Worm (Caenorhabditis elegans) whole organism, L1 larva: ENCODE results near the gene clec-79.
A peak's percentile ranks its signal among the peaks of the same experiment; 100 is the strongest.

Experiments used
- C04F5.9 ChIP-seq: sonication (generic microtip); optimal IDR thresholded peaks from 2 replicates; lab custom pipeline; 2016; ENCODE audit warnings: missing genetic modification characterization, missing compliant biosample characterization
- C16A3.4 ChIP-seq: fragments of 150-350 bp; optimal IDR thresholded peaks from 2 replicates; lab custom pipeline; 2014; ENCODE audit warnings: missing biosample characterization, missing genetic modification characterization
- blmp-1 ChIP-seq: fragments of 150-350 bp; optimal IDR thresholded peaks from 2 replicates; lab custom pipeline; 2014; ENCODE audit warnings: missing biosample characterization, missing genetic modification characterization
- ceh-88 ChIP-seq: fragments of 200-800 bp; sonication (Bioruptor generic); IDR thresholded peaks from 2 replicates; pipeline ENCODE4 v1.3.6; 2022; ENCODE audit warnings: missing genetic modification characterization, missing compliant biosample characterization
- ceh-90 ChIP-seq: sonication (generic microtip); optimal IDR thresholded peaks from 2 replicates; lab custom pipeline; 2016; ENCODE audit warnings: missing genetic modification characterization, missing compliant biosample characterization
- dsc-1 ChIP-seq: sonication (generic microtip); optimal IDR thresholded peaks from 2 replicates; lab custom pipeline; 2016; ENCODE audit warnings: mild to moderate bottlenecking, missing genetic modification characterization, missing compliant biosample characterization
- efl-1 ChIP-seq, 4 experiments: fragments of 150-350 bp; optimal IDR thresholded peaks in 3 of 4; peaks in 1 of 4; 1 replicate in 1 of 4; 2 replicates in 3 of 4; lab custom pipeline; 2014; ENCODE audit warnings: missing biosample characterization in 2 of 4, missing genetic modification characterization in 2 of 4, missing genetic modification reagents in 2 of 4
- egl-13 ChIP-seq: sonication (generic microtip); optimal IDR thresholded peaks from 2 replicates; lab custom pipeline; 2016; ENCODE audit warnings: missing genotype, missing genetic modification reagents, missing genetic modification characterization, missing compliant biosample characterization
- elt-2 ChIP-seq: sonication (generic microtip); optimal IDR thresholded peaks from 2 replicates; lab custom pipeline; 2016; ENCODE audit warnings: missing genetic modification characterization, mild to moderate bottlenecking, inconsistent platforms, missing compliant biosample characterization, missing genetic modification reagents
- elt-3 ChIP-seq, 6 experiments: fragments of 150-350 bp in 1 of 6; sonication (generic microtip); optimal IDR thresholded peaks; 2 replicates each; lab custom pipeline; 2017 to 2018; ENCODE audit warnings: missing biosample characterization in 6 of 6, missing genetic modification characterization in 6 of 6, inconsistent platforms in 1 of 6
- ets-5 ChIP-seq: fragments of 200-800 bp; sonication (Bioruptor generic); IDR thresholded peaks from 2 replicates; pipeline ENCODE4 v1.3.6; 2022; ENCODE audit warnings: missing genetic modification characterization, missing compliant biosample characterization
- fkh-10 ChIP-seq: sonication (generic microtip); optimal IDR thresholded peaks from 2 replicates; lab custom pipeline; 2017; ENCODE audit warnings: missing biosample characterization, missing genetic modification reagents, missing genetic modification characterization
- fkh-8 ChIP-seq: sonication (generic microtip); optimal IDR thresholded peaks from 2 replicates; lab custom pipeline; 2016; ENCODE audit warnings: mild to moderate bottlenecking, missing genetic modification characterization, missing compliant biosample characterization
- grh-1 ChIP-seq: fragments of 200-800 bp; sonication (Bioruptor generic); IDR thresholded peaks from 2 replicates; pipeline ENCODE4 v1.3.6; 2022; ENCODE audit warnings: missing genetic modification reagents, missing genetic modification characterization, missing compliant biosample characterization
- irx-1 ChIP-seq: sonication (generic microtip); optimal IDR thresholded peaks from 2 replicates; lab custom pipeline; 2016; ENCODE audit warnings: missing genetic modification characterization, missing compliant biosample characterization
- isw-1 ChIP-seq: fragments of 200-800 bp; sonication (Bioruptor generic); IDR thresholded peaks from 2 replicates; pipeline ENCODE4 v1.3.6; 2022; ENCODE audit warnings: missing genetic modification characterization, missing compliant biosample characterization
- lin-13 ChIP-seq: fragments of 150-350 bp; optimal IDR thresholded peaks from 2 replicates; lab custom pipeline; 2014; ENCODE audit warnings: missing biosample characterization, missing genetic modification reagents, missing genetic modification characterization
- lin-14 ChIP-seq: fragments of 200-800 bp; sonication (Bioruptor generic); optimal IDR thresholded peaks from 2 replicates; lab custom pipeline; 2018; ENCODE audit warnings: mild to moderate bottlenecking, missing genetic modification characterization, moderate library complexity, missing compliant biosample characterization
- lin-35 ChIP-seq, 2 experiments: fragments of 150-350 bp; optimal IDR thresholded peaks; 2 replicates each; lab custom pipeline; 2014; ENCODE audit warnings: missing biosample characterization in 2 of 2, missing genetic modification characterization in 2 of 2, missing genetic modification reagents in 2 of 2
- lin-39 ChIP-seq: fragments of 150-350 bp; optimal IDR thresholded peaks from 2 replicates; lab custom pipeline; 2014; ENCODE audit warnings: missing biosample characterization, missing genetic modification reagents, missing genetic modification characterization
- lir-3 ChIP-seq: sonication (generic microtip); optimal IDR thresholded peaks from 2 replicates; lab custom pipeline; 2016; ENCODE audit warnings: mild to moderate bottlenecking, missing genetic modification characterization, moderate library complexity, missing compliant biosample characterization; ENCODE audit not compliant: poor library complexity
- lsy-2 ChIP-seq, 2 experiments: fragments of 150-350 bp; optimal IDR thresholded peaks; 2 replicates each; lab custom pipeline; 2014; ENCODE audit warnings: missing biosample characterization in 2 of 2, missing genetic modification characterization in 2 of 2
- mdl-1 ChIP-seq, 2 experiments: fragments of 150-350 bp; optimal IDR thresholded peaks; 2 replicates each; lab custom pipeline; 2014 to 2017; ENCODE audit warnings: missing biosample characterization in 2 of 2, missing genetic modification characterization in 2 of 2, inconsistent platforms in 1 of 2
- nhr-11 ChIP-seq: fragments of 150-350 bp; optimal IDR thresholded peaks from 2 replicates; lab custom pipeline; 2014; ENCODE audit warnings: missing biosample characterization, missing genetic modification characterization
- nhr-19 ChIP-seq: fragments of 200-800 bp; sonication (Bioruptor generic); conservative IDR thresholded peaks from 2 replicates; pipeline ENCODE4 v1.3.6; 2022; ENCODE audit warnings: missing genetic modification characterization, missing compliant biosample characterization
- nhr-20 ChIP-seq: sonication (generic microtip); optimal IDR thresholded peaks from 2 replicates; lab custom pipeline; 2016; ENCODE audit warnings: mild to moderate bottlenecking, missing genetic modification characterization, missing compliant biosample characterization
- nhr-71 ChIP-seq: sonication (generic microtip); optimal IDR thresholded peaks from 2 replicates; lab custom pipeline; 2016; ENCODE audit warnings: mild to moderate bottlenecking, missing genetic modification characterization, moderate library complexity, missing compliant biosample characterization
- nhr-76 ChIP-seq: sonication (generic microtip); optimal IDR thresholded peaks from 2 replicates; lab custom pipeline; 2017; ENCODE audit warnings: missing biosample characterization, missing genetic modification characterization
- nhr-77 ChIP-seq: fragments of 150-350 bp; optimal IDR thresholded peaks from 2 replicates; lab custom pipeline; 2014; ENCODE audit warnings: missing biosample characterization, missing genetic modification characterization
- nhr-85 ChIP-seq: sonication (generic microtip); peaks from one replicate; lab custom pipeline; 2016; ENCODE audit warnings: missing genetic modification characterization, inconsistent platforms, missing compliant biosample characterization
- nhr-90 ChIP-seq: sonication (generic microtip); optimal IDR thresholded peaks from 2 replicates; lab custom pipeline; 2016; ENCODE audit warnings: mild to moderate bottlenecking, missing genetic modification characterization, missing compliant biosample characterization; ENCODE audit not compliant: poor library complexity
- pag-3 ChIP-seq: sonication (generic microtip); optimal IDR thresholded peaks from 2 replicates; lab custom pipeline; 2017; ENCODE audit warnings: missing genetic modification characterization, mild to moderate bottlenecking, missing compliant biosample characterization, antibody characterized with exemption, borderline replicate concordance; ENCODE audit not compliant: insufficient read depth
- pax-3 ChIP-seq: fragments of 200-800 bp; sonication (Bioruptor generic); optimal IDR thresholded peaks from 2 replicates; lab custom pipeline; 2018; ENCODE audit warnings: mild to moderate bottlenecking, missing genetic modification characterization, moderate library complexity, missing compliant biosample characterization
- rnt-1 ChIP-seq: sonication (generic microtip); optimal IDR thresholded peaks from 2 replicates; lab custom pipeline; 2016; ENCODE audit warnings: mild to moderate bottlenecking, missing genetic modification characterization, moderate library complexity, missing compliant biosample characterization
- snu-23 ChIP-seq: sonication (generic microtip); optimal IDR thresholded peaks from 2 replicates; lab custom pipeline; 2016; ENCODE audit warnings: missing genetic modification characterization, missing compliant biosample characterization
- sup-37 ChIP-seq: fragments of 200-800 bp; sonication (Bioruptor generic); optimal IDR thresholded peaks from 2 replicates; lab custom pipeline; 2018; ENCODE audit warnings: mild to moderate bottlenecking, missing genetic modification characterization, missing compliant biosample characterization
- swsn-7 ChIP-seq: sonication (generic microtip); optimal IDR thresholded peaks from 2 replicates; lab custom pipeline; 2016; ENCODE audit warnings: missing genetic modification characterization, missing compliant biosample characterization
- tbx-2 ChIP-seq: sonication (generic microtip); optimal IDR thresholded peaks from 2 replicates; lab custom pipeline; 2016; ENCODE audit warnings: missing genetic modification characterization, missing compliant biosample characterization
- tlp-1 ChIP-seq: fragments of 150-350 bp; optimal IDR thresholded peaks from 2 replicates; lab custom pipeline; 2014; ENCODE audit warnings: missing biosample characterization, missing genetic modification characterization
- unc-86 ChIP-seq: sonication (generic microtip); optimal IDR thresholded peaks from 2 replicates; lab custom pipeline; 2016; ENCODE audit warnings: missing genetic modification characterization, missing compliant biosample characterization
- vab-15 ChIP-seq: sonication (generic microtip); optimal IDR thresholded peaks from 2 replicates; lab custom pipeline; 2017; ENCODE audit warnings: missing genotype, mild to moderate bottlenecking, missing genetic modification characterization, missing compliant biosample characterization
- xbp-1 ChIP-seq: sonication (generic microtip); optimal IDR thresholded peaks from 2 replicates; lab custom pipeline; 2016; ENCODE audit warnings: missing genetic modification characterization, missing compliant biosample characterization
- zip-4 ChIP-seq: fragments of 200-800 bp; sonication (Bioruptor generic); optimal IDR thresholded peaks from 2 replicates; lab custom pipeline; 2018; ENCODE audit warnings: mild to moderate bottlenecking, missing genetic modification characterization, moderate library complexity, missing compliant biosample characterization
- ztf-4 ChIP-seq: fragments of 150-350 bp; optimal IDR thresholded peaks from 2 replicates; lab custom pipeline; 2014; ENCODE audit warnings: missing biosample characterization, missing genetic modification characterization

Gene clec-79

DNA sequence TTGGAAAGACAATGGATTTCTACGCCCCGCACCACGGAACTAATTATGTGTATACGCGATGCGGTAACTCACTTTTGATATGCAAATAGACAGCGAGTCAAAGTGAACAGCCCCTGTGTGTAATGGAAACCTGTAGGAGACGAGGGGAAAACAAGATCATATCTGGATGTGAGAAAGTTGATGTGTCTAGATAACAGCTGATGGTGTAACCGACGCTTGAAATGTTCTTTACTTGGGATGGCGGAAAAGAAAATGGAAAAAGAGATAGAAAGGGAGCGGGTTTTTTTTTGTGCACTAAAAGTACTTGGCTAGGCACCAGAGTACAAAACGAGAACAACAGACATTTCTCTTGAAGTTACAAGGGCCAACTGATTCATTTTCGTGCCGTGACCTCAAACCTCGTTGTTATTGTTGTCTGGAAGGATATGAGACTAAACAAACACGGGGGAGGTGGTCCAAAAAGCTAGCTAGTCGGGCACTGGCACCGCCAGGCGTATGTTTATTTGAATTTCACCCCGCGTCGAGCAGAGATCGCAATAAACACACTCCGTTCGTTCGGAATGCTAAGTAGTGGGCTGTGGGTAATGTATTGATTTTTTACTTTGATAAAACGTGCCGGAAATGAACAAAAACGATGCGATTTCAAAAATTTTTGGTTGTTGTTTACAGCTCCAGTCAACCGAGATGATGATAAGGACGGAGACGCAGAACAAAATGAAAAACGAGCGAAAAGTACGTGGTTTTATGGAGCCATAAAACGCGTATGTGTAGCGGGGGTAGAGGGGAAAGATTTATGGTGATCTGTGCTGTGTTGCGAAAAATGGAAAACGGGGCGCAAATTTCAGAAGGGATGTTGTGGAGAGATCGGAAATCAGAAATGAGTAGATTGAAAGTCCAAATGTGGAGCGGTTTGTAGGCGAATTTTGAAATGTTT lies 49.0 kb downstream of the clec-79 start:
- peak; percentile 54 for TF ChIP-seq elt-2 (tag; lab: Kevin White, UChicago)
- TF ChIP-seq snu-23 (GFP tag; lab: Kevin White, UChicago): peak; percentile 23
- no peak for TF ChIP-seq unc-86 (tag; lab: Kevin White, UChicago)
- TF ChIP-seq rnt-1 (tag; lab: Kevin White, UChicago): peak; percentile 33
- peak; percentile 5 to 25 for TF ChIP-seq lin-35 (GFP tag; optimal IDR thresholded peaks at IDR 0.05; lab: Kevin White, UChicago)
- TF ChIP-seq lsy-2 (tag; optimal IDR thresholded peaks at IDR 0.05; lab: Kevin White, UChicago): peak in 1 of 2 experiments; percentile 26
- peak; percentile 31 for TF ChIP-seq nhr-71 (tag; lab: Kevin White, UChicago)
- TF ChIP-seq tbx-2: no peak
- TF ChIP-seq nhr-85 (tag; lab: Kevin White, UChicago): peak; percentile 64
- no peak for TF ChIP-seq pax-3
- TF ChIP-seq mdl-1 (tag; optimal IDR thresholded peaks at IDR 0.05; lab: Kevin White, UChicago): peak in 1 of 2 experiments; percentile 10
- no peak for TF ChIP-seq pag-3 (tag; lab: Kevin White, UChicago)
- peak; percentile 52 for TF ChIP-seq blmp-1 (tag; lab: Kevin White, UChicago)
- peak; percentile 48 for TF ChIP-seq lin-14
- peak in 3 of 6 experiments; percentile 9 to 34 (median 15) for TF ChIP-seq elt-3 (tag; optimal IDR thresholded peaks at IDR 0.05; lab: Kevin White, UChicago)
- no peak for TF ChIP-seq C16A3.4

DNA sequence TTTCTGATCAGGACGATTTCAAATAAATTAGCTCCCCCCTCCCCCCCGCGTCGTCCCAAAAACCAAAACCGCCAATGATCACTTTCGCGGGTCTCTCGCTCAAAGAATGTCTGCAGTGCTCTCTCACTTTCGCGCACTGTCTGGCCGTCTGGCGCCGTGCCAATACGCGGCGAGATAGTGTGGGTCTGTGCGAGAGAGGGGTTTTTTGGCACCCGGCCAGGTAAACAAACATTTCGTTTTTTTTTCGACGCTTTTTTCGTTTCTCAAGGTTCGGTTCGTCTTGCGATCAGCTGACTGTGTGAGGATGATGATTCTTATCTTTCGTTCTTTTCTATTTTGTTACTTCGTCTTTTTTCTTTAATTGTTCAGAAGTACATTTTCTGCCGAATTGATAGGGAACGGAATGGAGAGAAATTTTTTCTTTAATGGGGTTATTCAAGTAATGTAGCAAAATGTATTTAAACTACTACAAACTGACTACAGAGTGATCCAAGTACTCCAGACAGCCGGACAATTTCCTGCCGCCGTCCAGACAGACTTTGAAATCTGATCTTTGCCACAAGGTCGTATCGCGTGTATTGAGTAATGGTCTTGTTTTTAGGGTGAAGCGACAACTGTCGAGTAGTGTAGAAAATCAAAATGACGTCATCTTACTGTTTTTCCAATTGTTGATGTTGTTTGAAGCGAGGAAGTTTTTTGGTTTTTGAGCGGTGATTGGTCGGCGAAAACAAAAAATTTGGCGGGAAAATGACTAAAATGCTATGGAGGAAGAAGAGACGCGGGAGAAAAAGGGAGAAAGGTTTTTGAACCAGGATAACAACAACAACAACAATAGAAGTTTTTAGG lies 51.2 kb downstream of the clec-79 start:
- no peak for TF ChIP-seq vab-15 (tag; lab: Kevin White, UChicago)
- TF ChIP-seq sup-37 (GFP tag; lab: Kevin White, UChicago): peak; percentile 50
- TF ChIP-seq lin-35 (GFP tag; optimal IDR thresholded peaks at IDR 0.05; lab: Kevin White, UChicago): peak; percentile 48 to 79
- 0 out of 2 replicates have a peak, but pooled peaks have one; percentile 5 for TF ChIP-seq isw-1 (GFP tag; lab: Robert Waterston, UW)
- no peak for TF ChIP-seq ceh-88 (GFP tag; lab: Robert Waterston, UW)
- peak; percentile 50 to 68 (median 55) for TF ChIP-seq elt-3 (tag; optimal IDR thresholded peaks at IDR 0.05; lab: Kevin White, UChicago)
- TF ChIP-seq zip-4: no peak
- TF ChIP-seq ceh-90: no peak
- TF ChIP-seq nhr-11 (tag; lab: Kevin White, UChicago): no peak
- peak in 1 of 2 experiments; percentile 94 for TF ChIP-seq mdl-1 (tag; optimal IDR thresholded peaks at IDR 0.05; lab: Kevin White, UChicago)
- TF ChIP-seq ztf-4 (tag; lab: Kevin White, UChicago): peak; percentile 0
- TF ChIP-seq nhr-19 (GFP tag; lab: Robert Waterston, UW): peak; percentile 76
- peak; percentile 44 for TF ChIP-seq xbp-1 (tag; lab: Kevin White, UChicago)
- peak; percentile 86 for TF ChIP-seq nhr-20 (tag; lab: Kevin White, UChicago)
- peak; percentile 67 to 72 for TF ChIP-seq efl-1 (optimal IDR thresholded peaks at IDR 0.05; lab: Kevin White, UChicago)
- TF ChIP-seq efl-1 (GFP tag; optimal IDR thresholded peaks at IDR 0.05 in 1 of 2; lab: Kevin White, UChicago): peak; percentile 31 to 94
- TF ChIP-seq tlp-1: no peak
- TF ChIP-seq lin-39 (tag; lab: Kevin White, UChicago): peak; percentile 29
- TF ChIP-seq lin-13 (GFP tag; lab: Kevin White, UChicago): peak; percentile 76
- peak; percentile 65 for TF ChIP-seq snu-23 (GFP tag; lab: Kevin White, UChicago)
- TF ChIP-seq rnt-1 (tag; lab: Kevin White, UChicago): peak; percentile 88
- peak; percentile 50 for TF ChIP-seq grh-1 (GFP tag; lab: Robert Waterston, UW)
- TF ChIP-seq C04F5.9 (tag; lab: Kevin White, UChicago): no peak
- TF ChIP-seq irx-1: peak; percentile 31
- TF ChIP-seq lin-14: peak; percentile 93
- TF ChIP-seq egl-13 (tag; lab: Kevin White, UChicago): peak; percentile 44
- TF ChIP-seq swsn-7 (tag; lab: Kevin White, UChicago): peak; percentile 67
- peak; percentile 91 for TF ChIP-seq fkh-8
- TF ChIP-seq lir-3 (tag; lab: Kevin White, UChicago): peak; percentile 30
- no peak for TF ChIP-seq ets-5 (GFP tag; lab: Robert Waterston, UW)
- peak; percentile 65 for TF ChIP-seq pax-3
- TF ChIP-seq nhr-76 (tag; lab: Kevin White, UChicago): no peak
- TF ChIP-seq blmp-1 (tag; lab: Kevin White, UChicago): peak; percentile 82
- TF ChIP-seq dsc-1 (tag; lab: Kevin White, UChicago): peak; percentile 52
- peak; percentile 38 for TF ChIP-seq nhr-90 (tag; lab: Kevin White, UChicago)
- peak; percentile 22 for TF ChIP-seq fkh-10 (GFP tag; lab: Kevin White, UChicago)
- TF ChIP-seq nhr-77 (tag; lab: Kevin White, UChicago): peak; percentile 79
